Worm (Caenorhabditis elegans): ENCODE data around the gene F02A9.7.

DNA sequence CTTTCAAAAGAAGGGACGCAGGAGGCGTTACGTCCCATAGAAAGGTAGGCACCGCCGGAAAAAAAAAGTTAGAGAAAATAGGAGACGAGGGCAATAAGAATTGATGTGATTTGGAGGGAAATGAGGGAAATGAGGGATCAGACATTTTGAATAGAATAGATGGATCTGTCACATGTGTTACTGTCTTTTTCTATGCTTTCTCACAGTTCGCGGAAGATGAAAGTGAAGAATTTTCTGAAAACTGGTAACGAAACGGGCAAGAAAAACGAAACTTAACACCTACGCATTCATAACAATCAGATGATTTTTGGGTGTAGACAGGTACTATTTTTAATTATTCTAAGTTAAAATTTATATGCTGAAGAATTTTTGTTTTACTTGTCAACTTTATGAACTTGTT is 37.8 kb downstream of the F02A9.7 start, which contains the start of gene R107.9:
- TF ChIP-seq eyg-1 (tag; optimal IDR thresholded peaks at IDR 0.05) (no peak), tbx-2 (tag; optimal IDR thresholded peaks at IDR 0.05) (no peak), sox-2 (GFP tag; IDR thresholded peaks at IDR 0.05) (no peak)

Data from whole organism, late embryonic.